Worm (Caenorhabditis elegans): ENCODE measurements around the gene mdf-2.

DNA sequence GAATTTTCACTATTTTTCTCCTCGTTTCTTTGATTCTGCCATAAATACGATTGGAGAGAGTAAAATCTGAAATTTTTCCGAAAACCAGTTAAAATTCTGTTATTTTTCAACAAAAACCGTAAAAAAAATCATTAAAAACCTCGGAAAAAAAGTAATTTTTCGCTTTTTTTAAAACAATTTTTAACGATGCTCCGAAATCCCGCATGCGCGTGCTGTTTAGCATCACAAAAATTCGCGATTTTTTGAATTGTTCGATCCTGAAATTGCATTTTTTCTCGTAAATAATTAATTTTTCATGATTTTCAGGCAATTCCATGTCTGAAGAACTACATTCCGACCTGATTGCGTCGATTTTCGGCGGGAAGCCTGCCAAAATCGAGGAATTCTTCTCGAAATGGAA lies 1.7 kb upstream of the mdf-2 start, which contains the start of gene ric-8:
- TF ChIP-seq dpl-1 (GFP tag; optimal IDR thresholded peaks at IDR 0.05) (no peak), mdl-1 (tag; optimal IDR thresholded peaks at IDR 0.05) (no peak), nhr-6 (tag; optimal IDR thresholded peaks at IDR 0.05) (no peak)
